Worm (Caenorhabditis elegans) whole organism, L1 larva: ENCODE data around the gene F14H3.6.

Source experiments
- C16A3.4 ChIP-seq: fragments of 150-350 bp; optimal IDR thresholded peaks from 2 replicates; lab custom pipeline; 2014; ENCODE audit warnings: missing biosample characterization, missing genetic modification characterization
- Y116A8C.19 ChIP-seq: sonication (generic microtip); optimal IDR thresholded peaks from 2 replicates; lab custom pipeline; 2016; ENCODE audit warnings: missing compliant biosample characterization, missing genetic modification characterization, borderline replicate concordance
- aha-1 ChIP-seq: fragments of 150-350 bp; optimal IDR thresholded peaks from 2 replicates; lab custom pipeline; 2014; ENCODE audit warnings: missing biosample characterization, missing genetic modification characterization
- aly-2 ChIP-seq: fragments of 150-350 bp; optimal IDR thresholded peaks from 2 replicates; lab custom pipeline; 2014; ENCODE audit warnings: missing biosample characterization, missing genetic modification characterization
- ama-1 ChIP-seq: fragments of 150-350 bp; optimal IDR thresholded peaks from 2 replicates; lab custom pipeline; 2014
- blmp-1 ChIP-seq: fragments of 150-350 bp; optimal IDR thresholded peaks from 2 replicates; lab custom pipeline; 2014; ENCODE audit warnings: missing biosample characterization, missing genetic modification characterization
- ceh-63 ChIP-seq: fragments of 200-800 bp; sonication (Bioruptor generic); optimal IDR thresholded peaks from 2 replicates; lab custom pipeline; 2018; ENCODE audit warnings: mild to moderate bottlenecking, missing genetic modification characterization, missing compliant biosample characterization
- ceh-90 ChIP-seq: sonication (generic microtip); optimal IDR thresholded peaks from 2 replicates; lab custom pipeline; 2016; ENCODE audit warnings: missing genetic modification characterization, missing compliant biosample characterization
- ces-1 ChIP-seq: fragments of 150-350 bp; optimal IDR thresholded peaks from 2 replicates; lab custom pipeline; 2014; ENCODE audit warnings: missing biosample characterization, missing genetic modification reagents, missing genetic modification characterization
- dpl-1 ChIP-seq, 3 experiments: fragments of 150-350 bp in 2 of 3; sonication (generic microtip) in 1 of 3; optimal IDR thresholded peaks; 2 replicates each; lab custom pipeline; 2014 to 2017; ENCODE audit warnings: missing biosample characterization in 3 of 3, missing genetic modification characterization in 3 of 3, missing genetic modification reagents in 3 of 3
- dsc-1 ChIP-seq: sonication (generic microtip); optimal IDR thresholded peaks from 2 replicates; lab custom pipeline; 2016; ENCODE audit warnings: mild to moderate bottlenecking, missing genetic modification characterization, missing compliant biosample characterization
- efl-1 ChIP-seq, 4 experiments: fragments of 150-350 bp; optimal IDR thresholded peaks in 3 of 4; peaks in 1 of 4; 1 replicate in 1 of 4; 2 replicates in 3 of 4; lab custom pipeline; 2014; ENCODE audit warnings: missing biosample characterization in 2 of 4, missing genetic modification characterization in 2 of 4, missing genetic modification reagents in 2 of 4
- egl-27 ChIP-seq, 2 experiments: fragments of 150-350 bp in 1 of 2; sonication (generic microtip); optimal IDR thresholded peaks; 3 replicates each; lab custom pipeline; 2017 to 2018; ENCODE audit warnings: missing biosample characterization in 2 of 2, missing genetic modification characterization in 2 of 2, missing genetic modification reagents in 2 of 2
- elt-2 ChIP-seq: sonication (generic microtip); optimal IDR thresholded peaks from 2 replicates; lab custom pipeline; 2016; ENCODE audit warnings: missing genetic modification characterization, mild to moderate bottlenecking, inconsistent platforms, missing compliant biosample characterization, missing genetic modification reagents
- fkh-10 ChIP-seq: sonication (generic microtip); optimal IDR thresholded peaks from 2 replicates; lab custom pipeline; 2017; ENCODE audit warnings: missing biosample characterization, missing genetic modification reagents, missing genetic modification characterization
- fkh-8 ChIP-seq: sonication (generic microtip); optimal IDR thresholded peaks from 2 replicates; lab custom pipeline; 2016; ENCODE audit warnings: mild to moderate bottlenecking, missing genetic modification characterization, missing compliant biosample characterization
- fos-1 ChIP-seq: fragments of 150-350 bp; optimal IDR thresholded peaks from 2 replicates; lab custom pipeline; 2014; ENCODE audit warnings: missing biosample characterization, missing genetic modification characterization
- grh-1 ChIP-seq: fragments of 200-800 bp; sonication (Bioruptor generic); IDR thresholded peaks from 2 replicates; pipeline ENCODE4 v1.3.6; 2022; ENCODE audit warnings: missing genetic modification reagents, missing genetic modification characterization, missing compliant biosample characterization
- hlh-17 ChIP-seq: fragments of 200-800 bp; sonication (Bioruptor generic); optimal IDR thresholded peaks from 2 replicates; lab custom pipeline; 2018; ENCODE audit warnings: missing genetic modification characterization, mild to moderate bottlenecking, missing compliant biosample characterization, moderate library complexity, borderline replicate concordance
- hpl-2 ChIP-seq: fragments of 150-350 bp; optimal IDR thresholded peaks from 2 replicates; lab custom pipeline; 2014; ENCODE audit warnings: missing biosample characterization, missing genetic modification reagents, missing genetic modification characterization
- irx-1 ChIP-seq: sonication (generic microtip); optimal IDR thresholded peaks from 2 replicates; lab custom pipeline; 2016; ENCODE audit warnings: missing genetic modification characterization, missing compliant biosample characterization
- jun-1 ChIP-seq: fragments of 150-350 bp; optimal IDR thresholded peaks from 2 replicates; lab custom pipeline; 2014; ENCODE audit warnings: missing biosample characterization, missing genetic modification reagents, missing genetic modification characterization
- lin-35 ChIP-seq, 2 experiments: fragments of 150-350 bp; optimal IDR thresholded peaks; 2 replicates each; lab custom pipeline; 2014; ENCODE audit warnings: missing biosample characterization in 2 of 2, missing genetic modification characterization in 2 of 2, missing genetic modification reagents in 2 of 2
- lir-3 ChIP-seq: sonication (generic microtip); optimal IDR thresholded peaks from 2 replicates; lab custom pipeline; 2016; ENCODE audit warnings: mild to moderate bottlenecking, missing genetic modification characterization, moderate library complexity, missing compliant biosample characterization; ENCODE audit not compliant: poor library complexity
- lsy-2 ChIP-seq, 2 experiments: fragments of 150-350 bp; optimal IDR thresholded peaks; 2 replicates each; lab custom pipeline; 2014; ENCODE audit warnings: missing biosample characterization in 2 of 2, missing genetic modification characterization in 2 of 2
- mdl-1 ChIP-seq, 2 experiments: fragments of 150-350 bp; optimal IDR thresholded peaks; 2 replicates each; lab custom pipeline; 2014 to 2017; ENCODE audit warnings: missing biosample characterization in 2 of 2, missing genetic modification characterization in 2 of 2, inconsistent platforms in 1 of 2
- mef-2 ChIP-seq: fragments of 150-350 bp; optimal IDR thresholded peaks from 2 replicates; lab custom pipeline; 2014; ENCODE audit warnings: missing biosample characterization, missing genetic modification characterization
- nhr-12 ChIP-seq: sonication (generic microtip); optimal IDR thresholded peaks from 2 replicates; lab custom pipeline; 2017; ENCODE audit warnings: missing biosample characterization, missing genetic modification characterization
- nhr-19 ChIP-seq: fragments of 200-800 bp; sonication (Bioruptor generic); conservative IDR thresholded peaks from 2 replicates; pipeline ENCODE4 v1.3.6; 2022; ENCODE audit warnings: missing genetic modification characterization, missing compliant biosample characterization
- nhr-20 ChIP-seq: sonication (generic microtip); optimal IDR thresholded peaks from 2 replicates; lab custom pipeline; 2016; ENCODE audit warnings: mild to moderate bottlenecking, missing genetic modification characterization, missing compliant biosample characterization
- nhr-47 ChIP-seq: sonication (generic microtip); optimal IDR thresholded peaks from 2 replicates; lab custom pipeline; 2016; ENCODE audit warnings: mild to moderate bottlenecking, missing genetic modification characterization, moderate library complexity, missing compliant biosample characterization
- nhr-71 ChIP-seq: sonication (generic microtip); optimal IDR thresholded peaks from 2 replicates; lab custom pipeline; 2016; ENCODE audit warnings: mild to moderate bottlenecking, missing genetic modification characterization, moderate library complexity, missing compliant biosample characterization
- nhr-77 ChIP-seq: fragments of 150-350 bp; optimal IDR thresholded peaks from 2 replicates; lab custom pipeline; 2014; ENCODE audit warnings: missing biosample characterization, missing genetic modification characterization
- nhr-90 ChIP-seq: sonication (generic microtip); optimal IDR thresholded peaks from 2 replicates; lab custom pipeline; 2016; ENCODE audit warnings: mild to moderate bottlenecking, missing genetic modification characterization, missing compliant biosample characterization; ENCODE audit not compliant: poor library complexity
- pax-3 ChIP-seq: fragments of 200-800 bp; sonication (Bioruptor generic); optimal IDR thresholded peaks from 2 replicates; lab custom pipeline; 2018; ENCODE audit warnings: mild to moderate bottlenecking, missing genetic modification characterization, moderate library complexity, missing compliant biosample characterization
- pqm-1 ChIP-seq: sonication (generic microtip); optimal IDR thresholded peaks from 3 replicates; lab custom pipeline; 2017; ENCODE audit warnings: missing biosample characterization, missing genetic modification characterization
- rnt-1 ChIP-seq: sonication (generic microtip); optimal IDR thresholded peaks from 2 replicates; lab custom pipeline; 2016; ENCODE audit warnings: mild to moderate bottlenecking, missing genetic modification characterization, moderate library complexity, missing compliant biosample characterization
- snpc-4 ChIP-seq: fragments of 150-350 bp; optimal IDR thresholded peaks from 2 replicates; lab custom pipeline; 2014; ENCODE audit warnings: missing biosample characterization, missing genetic modification characterization
- sox-4 ChIP-seq: sonication (generic microtip); optimal IDR thresholded peaks from 2 replicates; lab custom pipeline; 2016; ENCODE audit warnings: missing genetic modification characterization, missing compliant biosample characterization
- sptf-1 ChIP-seq: fragments of 150-350 bp; optimal IDR thresholded peaks from 2 replicates; lab custom pipeline; 2014; ENCODE audit warnings: missing biosample characterization, missing genetic modification characterization
- tbx-2 ChIP-seq: sonication (generic microtip); optimal IDR thresholded peaks from 2 replicates; lab custom pipeline; 2016; ENCODE audit warnings: missing genetic modification characterization, missing compliant biosample characterization
- unc-130 ChIP-seq: fragments of 150-350 bp; optimal IDR thresholded peaks from 2 replicates; lab custom pipeline; 2017; ENCODE audit warnings: missing biosample characterization, missing genetic modification characterization, inconsistent platforms
- unc-30 ChIP-seq: sonication (generic microtip); optimal IDR thresholded peaks from 2 replicates; lab custom pipeline; 2017; ENCODE audit warnings: missing biosample characterization, missing genetic modification characterization
- unc-86 ChIP-seq: sonication (generic microtip); optimal IDR thresholded peaks from 2 replicates; lab custom pipeline; 2016; ENCODE audit warnings: missing genetic modification characterization, missing compliant biosample characterization
- vab-15 ChIP-seq: sonication (generic microtip); optimal IDR thresholded peaks from 2 replicates; lab custom pipeline; 2017; ENCODE audit warnings: missing genotype, mild to moderate bottlenecking, missing genetic modification characterization, missing compliant biosample characterization
- xbp-1 ChIP-seq: sonication (generic microtip); optimal IDR thresholded peaks from 2 replicates; lab custom pipeline; 2016; ENCODE audit warnings: missing genetic modification characterization, missing compliant biosample characterization
- ztf-11 ChIP-seq, 2 experiments: sonication (generic microtip); optimal IDR thresholded peaks; 2 replicates each; lab custom pipeline; 2016 to 2017; ENCODE audit warnings: missing genetic modification characterization in 2 of 2, missing biosample characterization in 1 of 2, missing compliant biosample characterization in 1 of 2
- ztf-4 ChIP-seq: fragments of 150-350 bp; optimal IDR thresholded peaks from 2 replicates; lab custom pipeline; 2014; ENCODE audit warnings: missing biosample characterization, missing genetic modification characterization

The F14H3.6 gene

ce11 chrV:16045837-16046236 lies 12.9 kb downstream of the F14H3.6 start, which contains the start of gene T10C6.15 (continued):
- TF ChIP-seq mdl-1 (tag; optimal IDR thresholded peaks at IDR 0.05; lab: Kevin White, UChicago) (peak in 1 of 2 experiments; percentile 50), fkh-8 (tag; lab: Kevin White, UChicago) (no peak), elt-2 (tag; lab: Kevin White, UChicago) (peak; percentile 99), ama-1 (lab: Kevin White, UChicago) (no peak), ceh-63 (GFP tag; lab: Kevin White, UChicago) (no peak), nhr-12 (tag; lab: Kevin White, UChicago) (no peak), ztf-11 (tag; optimal IDR thresholded peaks at IDR 0.05; lab: Kevin White, UChicago) (no peak), rnt-1 (no peak), dpl-1 (GFP tag; optimal IDR thresholded peaks at IDR 0.05; lab: Kevin White, UChicago) (no peak), ztf-4 (tag; lab: Kevin White, UChicago) (no peak), nhr-20 (tag; lab: Kevin White, UChicago) (peak; percentile 67), ceh-90 (tag; lab: Kevin White, UChicago) (no peak), egl-27 (tag; optimal IDR thresholded peaks at IDR 0.05; lab: Kevin White, UChicago) (no peak), efl-1 (optimal IDR thresholded peaks at IDR 0.05; lab: Kevin White, UChicago) (no peak), efl-1 (GFP tag; optimal IDR thresholded peaks at IDR 0.05 in 1 of 2; lab: Kevin White, UChicago) (peak in 1 of 2 experiments; percentile 87), sptf-1 (no peak), irx-1 (tag; lab: Kevin White, UChicago) (no peak), fos-1 (tag; lab: Kevin White, UChicago) (no peak), lir-3 (tag; lab: Kevin White, UChicago) (no peak), grh-1 (GFP tag; lab: Robert Waterston, UW) (no peak), nhr-77 (no peak), sox-4 (tag; lab: Kevin White, UChicago) (no peak), snpc-4 (tag; lab: Kevin White, UChicago) (no peak), nhr-19 (GFP tag; lab: Robert Waterston, UW) (peak; percentile 32), lsy-2 (tag; optimal IDR thresholded peaks at IDR 0.05; lab: Kevin White, UChicago) (no peak), hlh-17 (GFP tag; lab: Kevin White, UChicago) (no peak), nhr-90 (tag; lab: Kevin White, UChicago) (peak; percentile 63), aha-1 (tag; lab: Kevin White, UChicago) (no peak), C16A3.4 (tag; lab: Kevin White, UChicago) (no peak), pax-3 (peak; percentile 49), unc-30 (tag; lab: Kevin White, UChicago) (no peak), pqm-1 (tag; lab: Kevin White, UChicago) (no peak), ces-1 (no peak), jun-1 (tag; lab: Kevin White, UChicago) (no peak), nhr-47 (no peak), blmp-1 (tag; lab: Kevin White, UChicago) (no peak), hpl-2 (GFP tag; lab: Kevin White, UChicago) (peak; percentile 58), xbp-1 (tag; lab: Kevin White, UChicago) (no peak), unc-86 (no peak), lin-35 (GFP tag; optimal IDR thresholded peaks at IDR 0.05; lab: Kevin White, UChicago) (peak in 1 of 2 experiments; percentile 76), fkh-10 (GFP tag; lab: Kevin White, UChicago) (no peak)

ce11 chrV:16043686-16044085 lies 15.0 kb downstream of the F14H3.6 start:
- no peak for TF ChIP-seq unc-30 (tag; lab: Kevin White, UChicago)
- no peak for TF ChIP-seq vab-15 (tag; lab: Kevin White, UChicago)
- TF ChIP-seq nhr-71 = peak; percentile 5
- no peak for TF ChIP-seq dsc-1 (tag; lab: Kevin White, UChicago)
- TF ChIP-seq lir-3 (tag; lab: Kevin White, UChicago) = no peak
- no peak for TF ChIP-seq aly-2 (tag; lab: Kevin White, UChicago)
- no peak for TF ChIP-seq efl-1 (optimal IDR thresholded peaks at IDR 0.05; lab: Kevin White, UChicago)
- no peak for TF ChIP-seq efl-1 (GFP tag; optimal IDR thresholded peaks at IDR 0.05 in 1 of 2; lab: Kevin White, UChicago)
- peak; percentile 50 for TF ChIP-seq elt-2 (tag; lab: Kevin White, UChicago)
- no peak for TF ChIP-seq mef-2 (tag; lab: Kevin White, UChicago)
- no peak for TF ChIP-seq Y116A8C.19 (tag; lab: Kevin White, UChicago)
- no peak for TF ChIP-seq unc-130 (tag; lab: Kevin White, UChicago)
- no peak for TF ChIP-seq tbx-2 (tag; lab: Kevin White, UChicago)
- TF ChIP-seq, all 84 proteins: peak for 2
